Worm (Caenorhabditis elegans) whole organism, mixed stage, embryonic: ENCODE data around the gene nhr-131.

Experiments used
- M03D4.4 ChIP-seq: sonication (generic microtip); optimal IDR thresholded peaks from 2 replicates; lab custom pipeline; 2017; ENCODE audit warnings: mild to moderate bottlenecking, missing genetic modification characterization, missing compliant biosample characterization
- bed-3 ChIP-seq: fragments of 200-800 bp; sonication (Bioruptor generic); optimal IDR thresholded peaks from 3 replicates; lab custom pipeline; 2018; ENCODE audit warnings: mild to moderate bottlenecking, missing genetic modification characterization, moderate library complexity, missing compliant biosample characterization
- blmp-1 ChIP-seq: fragments of 150-350 bp; optimal IDR thresholded peaks from 2 replicates; lab custom pipeline; 2014; ENCODE audit warnings: missing biosample characterization, missing genetic modification characterization
- ceh-39 ChIP-seq: fragments of 150-350 bp; optimal IDR thresholded peaks from 2 replicates; lab custom pipeline; 2014; ENCODE audit warnings: missing biosample characterization, missing genetic modification characterization
- ceh-43 ChIP-seq: fragments of 200-800 bp; sonication (Bioruptor generic); optimal IDR thresholded peaks from 2 replicates; lab custom pipeline; 2018; ENCODE audit warnings: mild to moderate bottlenecking, missing genetic modification characterization, moderate library complexity, missing compliant biosample characterization
- ceh-83 ChIP-seq: fragments of 200-800 bp; sonication (Bioruptor generic); optimal IDR thresholded peaks from 2 replicates; lab custom pipeline; 2018; ENCODE audit warnings: mild to moderate bottlenecking, missing genetic modification characterization, missing compliant biosample characterization
- ces-1 ChIP-seq: fragments of 150-350 bp; optimal IDR thresholded peaks from 2 replicates; lab custom pipeline; 2014; ENCODE audit warnings: missing biosample characterization, missing genetic modification reagents, missing genetic modification characterization
- cnd-1 ChIP-seq: fragments of 200-800 bp; sonication (Bioruptor generic); optimal IDR thresholded peaks from 2 replicates; lab custom pipeline; 2018; ENCODE audit warnings: mild to moderate bottlenecking, missing genetic modification characterization, missing compliant biosample characterization
- drap-1 ChIP-seq: fragments of 200-800 bp; sonication (Bioruptor generic); optimal IDR thresholded peaks from 3 replicates; lab custom pipeline; 2018; ENCODE audit warnings: mild to moderate bottlenecking, missing genetic modification characterization, missing compliant biosample characterization
- elt-1 ChIP-seq: sonication (generic microtip); optimal IDR thresholded peaks from 2 replicates; lab custom pipeline; 2017; ENCODE audit warnings: missing genetic modification characterization, mild to moderate bottlenecking, missing compliant biosample characterization, antibody characterized with exemption, moderate library complexity, borderline replicate concordance; ENCODE audit not compliant: insufficient read depth
- elt-3 ChIP-seq: fragments of 150-350 bp; optimal IDR thresholded peaks from 2 replicates; lab custom pipeline; 2014; ENCODE audit warnings: missing biosample characterization, missing genetic modification characterization
- flh-1 ChIP-seq: fragments of 200-800 bp; sonication (Bioruptor generic); optimal IDR thresholded peaks from 2 replicates; lab custom pipeline; 2018; ENCODE audit warnings: mild to moderate bottlenecking, missing genetic modification characterization, moderate library complexity, missing compliant biosample characterization
- ham-2 ChIP-seq: fragments of 200-800 bp; sonication (Bioruptor generic); optimal IDR thresholded peaks from 2 replicates; lab custom pipeline; 2018; ENCODE audit warnings: mild to moderate bottlenecking, missing genetic modification characterization, missing compliant biosample characterization
- hlh-1 ChIP-seq: fragments of 150-350 bp; optimal IDR thresholded peaks from 2 replicates; lab custom pipeline; 2014; ENCODE audit warnings: missing biosample characterization, missing genetic modification reagents, missing genetic modification characterization
- lin-13 ChIP-seq: fragments of 150-350 bp; optimal IDR thresholded peaks from 2 replicates; lab custom pipeline; 2014; ENCODE audit warnings: missing biosample characterization, missing genetic modification characterization
- lin-32 ChIP-seq: fragments of 200-800 bp; sonication (Bioruptor generic); optimal IDR thresholded peaks from 2 replicates; lab custom pipeline; 2018; ENCODE audit warnings: mild to moderate bottlenecking, missing genetic modification characterization, missing compliant biosample characterization
- lsy-2 ChIP-seq: fragments of 150-350 bp; optimal IDR thresholded peaks from 2 replicates; lab custom pipeline; 2014; ENCODE audit warnings: missing biosample characterization, missing genetic modification characterization
- mep-1 ChIP-seq: fragments of 150-350 bp; optimal IDR thresholded peaks from 2 replicates; lab custom pipeline; 2017; ENCODE audit warnings: missing biosample characterization, missing genetic modification reagents, missing genetic modification characterization, inconsistent platforms
- mls-2 ChIP-seq: sonication (generic microtip); optimal IDR thresholded peaks from 2 replicates; lab custom pipeline; 2016; ENCODE audit warnings: mild to moderate bottlenecking, missing genetic modification characterization, moderate library complexity, missing compliant biosample characterization
- nhr-12 ChIP-seq: fragments of 150-350 bp; optimal IDR thresholded peaks from 2 replicates; lab custom pipeline; 2014; ENCODE audit warnings: missing biosample characterization, missing genetic modification characterization
- nhr-2 ChIP-seq: fragments of 150-350 bp; optimal IDR thresholded peaks from 2 replicates; lab custom pipeline; 2014; ENCODE audit warnings: missing biosample characterization, missing genetic modification characterization
- nhr-237 ChIP-seq: fragments of 150-350 bp; optimal IDR thresholded peaks from 2 replicates; lab custom pipeline; 2014; ENCODE audit warnings: missing biosample characterization, missing genetic modification characterization
- nhr-28 ChIP-seq: fragments of 150-350 bp; optimal IDR thresholded peaks from 2 replicates; lab custom pipeline; 2014; ENCODE audit warnings: missing biosample characterization, missing genetic modification characterization
- nhr-76 ChIP-seq: sonication (generic microtip); optimal IDR thresholded peaks from 2 replicates; lab custom pipeline; 2017; ENCODE audit warnings: missing biosample characterization, missing genetic modification characterization
- pha-4 ChIP-seq: fragments of 150-350 bp; optimal IDR thresholded peaks from 2 replicates; lab custom pipeline; 2018; ENCODE audit warnings: missing biosample characterization, missing genetic modification reagents, missing genetic modification characterization
- sem-2 ChIP-seq: fragments of 200-800 bp; sonication (Bioruptor generic); optimal IDR thresholded peaks from 2 replicates; lab custom pipeline; 2018; ENCODE audit warnings: mild to moderate bottlenecking, missing genetic modification characterization, missing compliant biosample characterization
- snpc-4 ChIP-seq: fragments of 150-350 bp; optimal IDR thresholded peaks from 2 replicates; lab custom pipeline; 2014; ENCODE audit warnings: missing biosample characterization, missing genetic modification characterization
- sptf-1 ChIP-seq: sonication (generic microtip); optimal IDR thresholded peaks from 2 replicates; lab custom pipeline; 2017; ENCODE audit warnings: mild to moderate bottlenecking, missing genetic modification characterization, moderate library complexity, missing compliant biosample characterization
- tbx-8 ChIP-seq: fragments of 200-800 bp; sonication (Bioruptor generic); optimal IDR thresholded peaks from 2 replicates; lab custom pipeline; 2018; ENCODE audit warnings: mild to moderate bottlenecking, missing genetic modification characterization, moderate library complexity, missing compliant biosample characterization
- unc-39 ChIP-seq: fragments of 150-350 bp; optimal IDR thresholded peaks from 2 replicates; lab custom pipeline; 2014; ENCODE audit warnings: missing biosample characterization, missing genetic modification characterization
- unc-62 ChIP-seq: fragments of 150-350 bp; optimal IDR thresholded peaks from 2 replicates; lab custom pipeline; 2014; ENCODE audit warnings: missing biosample characterization, missing genetic modification reagents, missing genetic modification characterization
- zip-8 ChIP-seq: fragments of 150-350 bp; optimal IDR thresholded peaks from 2 replicates; lab custom pipeline; 2014; ENCODE audit warnings: missing biosample characterization, missing genetic modification characterization
- ztf-11 ChIP-seq: fragments of 150-350 bp; optimal IDR thresholded peaks from 2 replicates; lab custom pipeline; 2014; ENCODE audit warnings: missing biosample characterization, missing genetic modification characterization

The nhr-131 gene

DNA sequence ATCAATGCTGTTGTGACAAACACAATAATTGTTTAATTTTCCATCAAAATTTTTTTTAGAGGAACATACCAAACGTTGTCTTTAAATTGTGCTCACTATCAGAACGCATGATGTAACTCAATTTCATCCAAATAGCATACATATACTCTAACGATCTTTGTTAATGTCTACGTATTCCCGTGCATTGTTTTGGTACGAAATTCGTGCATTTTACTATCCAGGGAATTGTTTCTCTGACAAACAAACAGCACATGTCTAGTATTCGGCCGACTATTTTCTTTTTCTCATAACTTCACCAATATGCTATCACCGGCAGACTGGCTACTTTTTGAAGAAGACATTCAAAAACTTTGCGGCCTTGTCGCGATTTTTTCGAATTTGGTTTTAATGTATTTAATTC lies 2.7 kb upstream of the nhr-131 start, which contains the start of gene str-196:
str-196 (plus strand) TSS at position 301 of the 400 bp plus-strand sequence.
- no peak for TF ChIP-seq mls-2 (tag; lab: Kevin White, UChicago)
- no peak for TF ChIP-seq pha-4 (tag; lab: Kevin White, UChicago)
- TF ChIP-seq lin-32 (GFP tag; lab: Kevin White, UChicago), result no peak
- no peak for TF ChIP-seq mep-1 (tag; lab: Kevin White, UChicago)
- TF ChIP-seq cnd-1 (tag; lab: Kevin White, UChicago), result no peak
- TF ChIP-seq ceh-83 (GFP tag; lab: Kevin White, UChicago), result no peak
- no peak for TF ChIP-seq elt-1
- TF ChIP-seq nhr-12 (tag; lab: Kevin White, UChicago), result no peak
- TF ChIP-seq unc-39 (tag; lab: Kevin White, UChicago), result no peak
- no peak for TF ChIP-seq unc-62 (GFP tag; lab: Kevin White, UChicago)
- no peak for TF ChIP-seq ztf-11 (tag; lab: Kevin White, UChicago)
- no peak for TF ChIP-seq M03D4.4
- no peak for TF ChIP-seq snpc-4 (tag; lab: Kevin White, UChicago)
- TF ChIP-seq flh-1 (GFP tag; lab: Kevin White, UChicago), result no peak
- TF ChIP-seq nhr-28, result no peak
- TF ChIP-seq drap-1 (GFP tag; lab: Kevin White, UChicago), result no peak
- no peak for TF ChIP-seq ceh-43 (GFP tag; lab: Kevin White, UChicago)
- no peak for TF ChIP-seq nhr-237
- TF ChIP-seq ceh-39 (tag; lab: Kevin White, UChicago), result no peak

DNA sequence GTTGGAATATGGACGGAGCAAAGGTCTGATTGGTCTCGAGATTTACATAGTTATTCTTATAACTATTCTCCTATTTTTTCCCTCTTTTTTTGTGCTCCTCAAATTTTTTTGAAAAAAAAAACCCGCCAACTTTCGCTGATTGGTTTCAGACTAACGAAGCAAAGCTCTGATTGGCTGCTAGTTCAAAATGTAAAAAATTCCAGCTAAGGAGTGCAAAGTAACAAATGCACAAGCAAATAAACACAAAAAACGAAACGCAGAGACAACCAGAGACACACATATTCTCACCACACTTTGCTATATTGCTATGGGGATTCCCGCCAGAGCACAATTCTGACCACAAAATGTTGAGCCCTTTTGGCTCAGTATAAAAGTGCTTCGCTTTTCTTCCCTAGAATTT lies 3.2 kb downstream of the nhr-131 start, which contains the start of gene T01G6.1:
T01G6.1 (plus strand) TSS at position 301 of the 400 bp plus-strand sequence.
- no peak for TF ChIP-seq unc-39 (tag; lab: Kevin White, UChicago)
- no peak for TF ChIP-seq nhr-237
- no peak for TF ChIP-seq nhr-2 (tag; lab: Kevin White, UChicago)
- TF ChIP-seq mls-2 (tag; lab: Kevin White, UChicago), result no peak
- no peak for TF ChIP-seq snpc-4 (tag; lab: Kevin White, UChicago)
- TF ChIP-seq M03D4.4, result no peak
- no peak for TF ChIP-seq cnd-1 (tag; lab: Kevin White, UChicago)
- TF ChIP-seq flh-1 (GFP tag; lab: Kevin White, UChicago), result no peak
- TF ChIP-seq elt-1, result no peak
- no peak for TF ChIP-seq ceh-39 (tag; lab: Kevin White, UChicago)
- TF ChIP-seq elt-3 (tag; lab: Kevin White, UChicago), result no peak
- TF ChIP-seq lin-13, result no peak
- TF ChIP-seq hlh-1 (tag; lab: Kevin White, UChicago), result no peak
- TF ChIP-seq bed-3 (GFP tag; lab: Kevin White, UChicago), result no peak
- no peak for TF ChIP-seq ham-2 (GFP tag; lab: Kevin White, UChicago)
- TF ChIP-seq blmp-1 (tag; lab: Kevin White, UChicago), result no peak
- no peak for TF ChIP-seq nhr-12 (tag; lab: Kevin White, UChicago)
- no peak for TF ChIP-seq lsy-2
- TF ChIP-seq, all 35 proteins: peak for 0

DNA sequence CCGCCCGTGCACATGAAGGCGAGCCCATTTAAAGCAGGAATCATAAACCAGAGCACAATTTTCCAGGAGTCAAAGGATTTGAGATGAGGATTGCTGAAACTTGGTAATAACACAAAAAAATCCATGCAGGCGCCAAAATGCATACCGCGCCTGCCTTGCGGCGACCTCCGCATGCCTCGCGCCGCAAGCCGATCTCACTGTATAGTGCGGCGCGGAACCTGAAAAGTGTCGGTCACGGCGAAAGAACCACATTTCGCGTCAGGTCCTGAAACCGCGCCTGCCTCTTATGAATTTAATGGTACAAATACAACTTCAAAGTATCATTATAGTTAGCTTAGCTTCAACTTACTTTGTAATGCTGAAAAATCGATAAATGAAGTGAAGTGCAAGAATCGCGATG lies 6.4 kb downstream of the nhr-131 start:
- TF ChIP-seq tbx-8 (GFP tag; lab: Kevin White, UChicago) (no peak), hlh-1 (tag; lab: Kevin White, UChicago) (no peak), flh-1 (GFP tag; lab: Kevin White, UChicago) (no peak), lsy-2 (no peak), sptf-1 (tag; lab: Kevin White, UChicago) (no peak), elt-3 (tag; lab: Kevin White, UChicago) (no peak), ceh-43 (GFP tag; lab: Kevin White, UChicago) (no peak), mls-2 (tag; lab: Kevin White, UChicago) (no peak), elt-1 (no peak), nhr-12 (tag; lab: Kevin White, UChicago) (no peak), mep-1 (tag; lab: Kevin White, UChicago) (no peak), cnd-1 (tag; lab: Kevin White, UChicago) (no peak), bed-3 (GFP tag; lab: Kevin White, UChicago) (no peak), lin-32 (GFP tag; lab: Kevin White, UChicago) (no peak), nhr-76 (no peak), ceh-39 (tag; lab: Kevin White, UChicago) (no peak), zip-8 (tag; lab: Kevin White, UChicago) (no peak), nhr-28 (no peak)

DNA sequence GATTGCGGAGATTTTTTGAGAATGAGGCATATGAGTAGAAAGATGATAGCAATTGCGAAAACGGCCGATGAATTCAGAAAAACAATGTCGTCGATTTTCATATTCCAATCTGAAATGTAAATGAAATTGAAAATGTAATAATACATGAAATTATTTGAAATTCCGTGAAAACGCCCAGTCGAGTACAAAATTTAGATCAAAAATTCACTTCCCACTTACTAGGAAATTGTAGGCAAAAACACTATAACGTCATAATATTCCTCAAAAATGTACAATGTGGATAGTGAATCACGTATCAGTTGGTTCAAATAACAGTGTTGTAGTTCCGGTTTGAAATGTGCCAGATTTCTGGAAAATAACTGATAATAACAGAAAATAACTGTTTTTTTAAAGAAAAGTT lies 7.1 kb downstream of the nhr-131 start, which contains the start of gene str-256:
str-256 (minus strand) TSS at position 101 of the 400 bp plus-strand sequence.
- TF ChIP-seq sem-2 (GFP tag; lab: Kevin White, UChicago) (no peak), blmp-1 (tag; lab: Kevin White, UChicago) (no peak), sptf-1 (tag; lab: Kevin White, UChicago) (no peak), mls-2 (tag; lab: Kevin White, UChicago) (no peak), elt-1 (no peak), nhr-12 (tag; lab: Kevin White, UChicago) (no peak), lsy-2 (no peak), ces-1 (GFP tag; lab: Kevin White, UChicago) (no peak), nhr-2 (tag; lab: Kevin White, UChicago) (no peak)
- TF ChIP-seq, all 35 proteins: peak for 0
